Fruit fly (Drosophila melanogaster) whole organism, embryonic: ENCODE measurements around the gene CG43095.

Experiments used
- Ada2b ChIP-seq: fragments of 200-800 bp; sonication (Bioruptor generic); IDR thresholded peaks from 2 replicates; pipeline ENCODE4 v1.3.6; 2022; ENCODE audit warnings: missing biosample characterization, missing genetic modification characterization
- Asciz ChIP-seq: fragments of 200-800 bp; sonication (Bioruptor generic); optimal IDR thresholded peaks from 2 replicates; lab custom pipeline; 2017; ENCODE audit warnings: missing biosample characterization, mild to moderate bottlenecking, missing genetic modification characterization, missing genetic modification reagents
- Atf-2 ChIP-seq: fragments of 200-800 bp; sonication (Bioruptor generic); optimal IDR thresholded peaks from 2 replicates; lab custom pipeline; 2016; ENCODE audit warnings: missing biosample characterization, missing genetic modification characterization
- Atf6 ChIP-seq: fragments of 200-800 bp; sonication (Bioruptor generic); IDR thresholded peaks from 2 replicates; pipeline ENCODE4 v1.3.6; 2022; ENCODE audit warnings: missing biosample characterization, missing genetic modification characterization
- Blimp-1 ChIP-seq: fragments of 200-800 bp; sonication (Bioruptor generic); optimal IDR thresholded peaks from 3 replicates; lab custom pipeline; 2018; ENCODE audit warnings: missing biosample characterization, missing genetic modification characterization, mild to moderate bottlenecking, moderate library complexity, missing genetic modification reagents
- BtbVII ChIP-seq: fragments of 200-800 bp; sonication (Bioruptor generic); optimal IDR thresholded peaks from 3 replicates; lab custom pipeline; 2017; ENCODE audit warnings: missing biosample characterization, mild to moderate bottlenecking, missing genetic modification characterization
- CG11696 ChIP-seq: fragments of 200-800 bp; sonication (Bioruptor generic); IDR thresholded peaks from 2 replicates; pipeline ENCODE4 v1.3.6; 2022; ENCODE audit warnings: missing biosample characterization, missing genetic modification characterization
- CG11723 ChIP-seq: fragments of 200-800 bp; sonication (Bioruptor generic); optimal IDR thresholded peaks from 2 replicates; lab custom pipeline; 2017; ENCODE audit warnings: missing biosample characterization, mild to moderate bottlenecking, missing genetic modification characterization
- CG13894 ChIP-seq: fragments of 200-800 bp; sonication (Bioruptor generic); optimal IDR thresholded peaks from 3 replicates; lab custom pipeline; 2018; ENCODE audit warnings: missing biosample characterization, mild to moderate bottlenecking, missing genetic modification characterization, moderate library complexity
- CG16813 ChIP-seq: fragments of 200-800 bp; sonication (Bioruptor generic); IDR thresholded peaks from 3 replicates; pipeline ENCODE4 v1.3.6; 2022; ENCODE audit warnings: missing biosample characterization, missing genetic modification characterization; ENCODE audit not compliant: partially characterized antibody
- CG17328 ChIP-seq: fragments of 200-800 bp; sonication (Bioruptor generic); IDR thresholded peaks from 2 replicates; pipeline ENCODE4 v1.3.6; 2022; ENCODE audit warnings: missing biosample characterization, missing genetic modification characterization
- CG17829 ChIP-seq: fragments of 200-800 bp; optimal IDR thresholded peaks from 2 replicates; lab custom pipeline; 2019; ENCODE audit warnings: missing biosample characterization, mild to moderate bottlenecking, missing genetic modification characterization, moderate library complexity
- CG34376 ChIP-seq: fragments of 200-800 bp; sonication (Bioruptor generic); optimal IDR thresholded peaks from 2 replicates; lab custom pipeline; 2018; ENCODE audit warnings: missing biosample characterization, mild to moderate bottlenecking, missing genetic modification characterization
- CG6254 ChIP-seq: fragments of 200-800 bp; sonication (Bioruptor generic); optimal IDR thresholded peaks from 3 replicates; lab custom pipeline; 2017; ENCODE audit warnings: mild to moderate bottlenecking, missing biosample characterization, missing genetic modification reagents, missing genetic modification characterization
- CG6765 ChIP-seq: fragments of 200-800 bp; sonication (Bioruptor generic); optimal IDR thresholded peaks from 3 replicates; lab custom pipeline; 2017; ENCODE audit warnings: missing biosample characterization, mild to moderate bottlenecking, missing genetic modification characterization
- CG6813 ChIP-seq: fragments of 200-800 bp; sonication (Bioruptor generic); optimal IDR thresholded peaks from 2 replicates; lab custom pipeline; 2017; ENCODE audit warnings: missing biosample characterization, missing genetic modification characterization, mild to moderate bottlenecking, moderate library complexity, missing genetic modification reagents
- CG8281 ChIP-seq: fragments of 200-800 bp; sonication (Bioruptor generic); optimal IDR thresholded peaks from 2 replicates; lab custom pipeline; 2018; ENCODE audit warnings: missing biosample characterization, mild to moderate bottlenecking, missing genetic modification characterization, moderate library complexity
- CG9437 ChIP-seq: fragments of 200-800 bp; sonication (Bioruptor generic); optimal IDR thresholded peaks from 2 replicates; lab custom pipeline; 2018; ENCODE audit warnings: missing biosample characterization, mild to moderate bottlenecking, missing genetic modification characterization
- CG9817 ChIP-seq: fragments of 200-800 bp; sonication (Bioruptor generic); optimal IDR thresholded peaks from 2 replicates; lab custom pipeline; 2018; ENCODE audit warnings: missing biosample characterization, mild to moderate bottlenecking, missing genetic modification characterization, moderate library complexity
- CrebB ChIP-seq: fragments of 200-800 bp; sonication (Bioruptor generic); optimal IDR thresholded peaks from 3 replicates; lab custom pipeline; 2018; ENCODE audit warnings: missing biosample characterization, mild to moderate bottlenecking, missing genetic modification characterization
- Ets65A ChIP-seq: fragments of 200-800 bp; sonication (Bioruptor generic); peaks from one replicate; lab custom pipeline; 2016; ENCODE audit warnings: missing biosample characterization, missing genetic modification characterization
- Gug ChIP-seq: fragments of 200-800 bp; sonication (Bioruptor generic); IDR thresholded peaks from 4 replicates; pipeline ENCODE4 v1.3.6; 2022; ENCODE audit warnings: missing biosample characterization, missing genetic modification characterization
- Hr39 ChIP-seq: fragments of >200 bp; optimal IDR thresholded peaks from 2 replicates; lab custom pipeline; 2017
- Hr78 ChIP-seq, 2 experiments: fragments of 200-800 bp in 1 of 2; fragments of >200 bp in 1 of 2; sonication (Bioruptor generic) in 1 of 2; optimal IDR thresholded peaks; 2 replicates each; lab custom pipeline; 2017 to 2019; ENCODE audit warnings: missing biosample characterization in 2 of 2, missing genetic modification characterization in 2 of 2, mild to moderate bottlenecking in 1 of 2, moderate library complexity in 1 of 2
- Med ChIP-seq: fragments of 200-800 bp; sonication (Bioruptor generic); peaks from one replicate; lab custom pipeline; 2016; ENCODE audit warnings: missing biosample characterization, missing genetic modification characterization, mild to moderate bottlenecking, inconsistent platforms, moderate library complexity
- Pdp1 ChIP-seq, 2 experiments: fragments of 200-800 bp; sonication (Bioruptor generic); optimal IDR thresholded peaks; 3 replicates each; lab custom pipeline; 2016; ENCODE audit warnings: missing biosample characterization in 2 of 2, missing genetic modification characterization in 2 of 2, mild to moderate bottlenecking in 1 of 2, moderate library complexity in 1 of 2
- Rx ChIP-seq: fragments of 200-800 bp; sonication (Bioruptor generic); IDR thresholded peaks from 2 replicates; pipeline ENCODE4 v1.3.6; 2022; ENCODE audit warnings: missing biosample characterization, missing genetic modification characterization
- Tbp ChIP-seq: fragments of >200 bp; optimal IDR thresholded peaks from 2 replicates; lab custom pipeline; 2018; ENCODE audit warnings: missing biosample characterization, missing genetic modification characterization
- chinmo ChIP-seq: fragments of 200-800 bp; sonication (Bioruptor generic); IDR thresholded peaks from 4 replicates; pipeline ENCODE4 v1.3.6; 2022; ENCODE audit warnings: missing biosample characterization, missing genetic modification characterization; ENCODE audit not compliant: partially characterized antibody
- dmrt99B ChIP-seq: fragments of 200-800 bp; sonication (Bioruptor generic); optimal IDR thresholded peaks from 2 replicates; lab custom pipeline; 2018; ENCODE audit warnings: missing biosample characterization, mild to moderate bottlenecking, missing genetic modification characterization, moderate library complexity
- klu ChIP-seq: fragments of 200-800 bp; sonication (Bioruptor generic); IDR thresholded peaks from 2 replicates; pipeline ENCODE4 v1.3.6; 2022; ENCODE audit warnings: missing biosample characterization, missing genetic modification characterization
- nmo ChIP-seq: fragments of 200-800 bp; sonication (Bioruptor generic); optimal IDR thresholded peaks from 2 replicates; lab custom pipeline; 2018; ENCODE audit warnings: missing biosample characterization, mild to moderate bottlenecking, missing genetic modification characterization, moderate library complexity
- oc ChIP-seq: fragments of 200-800 bp; sonication (Bioruptor generic); optimal IDR thresholded peaks from 2 replicates; lab custom pipeline; 2018; ENCODE audit warnings: missing biosample characterization, mild to moderate bottlenecking, missing genetic modification characterization, moderate library complexity
- onecut ChIP-seq: fragments of 200-800 bp; sonication (Bioruptor generic); IDR thresholded peaks from 2 replicates; pipeline ENCODE4 v1.3.6; 2022; ENCODE audit warnings: missing biosample characterization, missing genetic modification characterization
- sens ChIP-seq: fragments of 200-800 bp; sonication (Bioruptor generic); peaks from one replicate; lab custom pipeline; 2016; ENCODE audit warnings: missing biosample characterization, missing genetic modification characterization
- so ChIP-seq: fragments of 200-800 bp; sonication (Bioruptor generic); IDR thresholded peaks from 3 replicates; pipeline ENCODE4 v1.3.6; 2022; ENCODE audit warnings: missing biosample characterization, missing genetic modification characterization
- sr ChIP-seq: fragments of 200-800 bp; sonication (Bioruptor generic); IDR thresholded peaks from 3 replicates; pipeline ENCODE4 v1.3.6; 2022; ENCODE audit warnings: missing biosample characterization, missing genetic modification characterization
- sug ChIP-seq: fragments of 200-800 bp; optimal IDR thresholded peaks from 2 replicates; lab custom pipeline; 2019; ENCODE audit warnings: missing biosample characterization, mild to moderate bottlenecking, missing genetic modification characterization, moderate library complexity
- tap ChIP-seq: fragments of 200-800 bp; optimal IDR thresholded peaks from 3 replicates; lab custom pipeline; 2019; ENCODE audit warnings: missing biosample characterization, mild to moderate bottlenecking, missing genetic modification characterization, moderate library complexity

Gene CG43095

dm6 chr3R:22768633-22769032, 2.9 kb downstream of the CG43095 start, which contains the start of gene CG43091:
Gene CG43091 (minus strand): TSS chr3R:22768733.
- TF ChIP-seq sens (GFP tag; lab: Kevin White, UChicago) (peak; percentile 37), CG17829 (tag; lab: Kevin White, UChicago) (no peak), CG9817 (no peak)

- TF ChIP-seq sens (GFP tag; lab: Kevin White, UChicago) (peak; percentile 38), Atf-2 (GFP tag; lab: Kevin White, UChicago) (no peak)
- TF ChIP-seq, all 482 proteins: peak for 1
Observed at dm6 chr3R:22767599-22767998, 4.0 kb downstream of the CG43095 start, which contains the start of gene CG13841. Gene CG13841 (minus strand): TSS chr3R:22767699.

dm6 chr3R:22766072-22766471, 5.5 kb downstream of the CG43095 start, which contains the start of gene Nepl15:
Gene Nepl15 (minus strand): TSS chr3R:22766172.
- no peak for TF ChIP-seq Hr78 (GFP tag; optimal IDR thresholded peaks at IDR 0.05; lab: Kevin White, UChicago)
- peak; percentile 23 for TF ChIP-seq Ets65A (GFP tag; lab: Kevin White, UChicago)

- peak; percentile 46 for TF ChIP-seq CG34376
- no peak for TF ChIP-seq sr (GFP tag; lab: Robert Waterston, UW)
Observed at dm6 chr3R:22763587-22763986, 8.0 kb downstream of the CG43095 start, which contains the start of gene Nepl14. Gene Nepl14 (minus strand): TSS chr3R:22763711.

- TF ChIP-seq CG34376 (peak; percentile 52), CG11696 (no peak), CG16813 (GFP tag; lab: Robert Waterston, UW) (no peak), CG9437 (no peak), sug (peak; percentile 0), Atf6 (GFP tag; lab: Robert Waterston, UW) (no peak)
Observed at dm6 chr3R:22760988-22761387, 10.6 kb downstream of the CG43095 start, which contains the start of gene Nepl13. Gene Nepl13 (minus strand): TSS chr3R:22761076.

dm6 chr3R:22757117-22757516, 14.5 kb downstream of the CG43095 start:
- TF ChIP-seq oc (tag; lab: Kevin White, UChicago) (peak; percentile 77), BtbVII (GFP tag; lab: Kevin White, UChicago) (no peak), sens (GFP tag; lab: Kevin White, UChicago) (peak; percentile 26), Pdp1 (GFP tag; optimal IDR thresholded peaks at IDR 0.05; lab: Kevin White, UChicago) (peak in 1 of 2 experiments; percentile 78)
- TF ChIP-seq, all 482 proteins: peak for 3

dm6 chr3R:22756289-22756688, 15.3 kb downstream of the CG43095 start:
- TF ChIP-seq CG13894 (tag; lab: Kevin White, UChicago) (peak; percentile 9), CG11723 (no peak), Rx (GFP tag; lab: Robert Waterston, UW) (no peak), Gug (GFP tag; lab: Robert Waterston, UW) (no peak), CG6813 (GFP tag; lab: Kevin White, UChicago) (peak; percentile 43), chinmo (0 out of 4 replicates have a peak, but pooled peaks have one; percentile 49), CG6765 (GFP tag; lab: Kevin White, UChicago) (peak; percentile 28), so (GFP tag; lab: Robert Waterston, UW) (peak; percentile 63; the same call in 1 of the 3 replicates), CG8281 (tag; lab: Kevin White, UChicago) (peak; percentile 6), Asciz (GFP tag; lab: Kevin White, UChicago) (peak; percentile 22), sens (GFP tag; lab: Kevin White, UChicago) (peak; percentile 50), nmo (GFP tag; lab: Kevin White, UChicago) (no peak), Blimp-1 (GFP tag; lab: Kevin White, UChicago) (peak; percentile 4), CG17328 (GFP tag; lab: Robert Waterston, UW) (no peak), Tbp (GFP tag; lab: Kevin White, UChicago) (no peak), Med (peak; percentile 61), onecut (GFP tag; lab: Robert Waterston, UW) (peak; percentile 5; the same call in 1 of the 2 replicates), CG6254 (GFP tag; lab: Kevin White, UChicago) (no peak), dmrt99B (tag; lab: Kevin White, UChicago) (peak; percentile 18), Hr39 (lab: Kevin White, UChicago) (no peak), tap (tag; lab: Kevin White, UChicago) (peak; percentile 9), klu (GFP tag; lab: Robert Waterston, UW) (no peak), CrebB (tag; lab: Kevin White, UChicago) (no peak), Ada2b (GFP tag; lab: Robert Waterston, UW) (no peak)
